Fruit fly (Drosophila melanogaster) whole organism, pupa: ENCODE results near the gene vnd.

Experiments
- CG10348 ChIP-seq: fragments of 200-800 bp; sonication (Bioruptor generic); IDR thresholded peaks from 2 replicates; pipeline ENCODE4 v1.3.6; 2022; ENCODE audit warnings: missing biosample characterization, missing genetic modification characterization
- CG12605 ChIP-seq: fragments of 200-800 bp; sonication (Bioruptor generic); IDR thresholded peaks from 2 replicates; pipeline ENCODE4 v1.3.6; 2022; ENCODE audit warnings: missing biosample characterization, missing genetic modification characterization
- CG13204 ChIP-seq: fragments of 200-800 bp; sonication (Bioruptor generic); optimal IDR thresholded peaks from 2 replicates; lab custom pipeline; 2018; ENCODE audit warnings: missing biosample characterization, mild to moderate bottlenecking, missing genetic modification characterization, moderate library complexity
- CG14655 ChIP-seq: fragments of 200-800 bp; sonication (Bioruptor generic); optimal IDR thresholded peaks from 3 replicates; lab custom pipeline; 2017; ENCODE audit warnings: mild to moderate bottlenecking, missing biosample characterization, missing genetic modification reagents, missing genetic modification characterization
- CG15710 ChIP-seq: fragments of 200-800 bp; sonication (Bioruptor generic); optimal IDR thresholded peaks from 2 replicates; lab custom pipeline; 2018; ENCODE audit warnings: missing biosample characterization, mild to moderate bottlenecking, missing genetic modification characterization, moderate library complexity
- CG17806 ChIP-seq: fragments of 200-800 bp; sonication (Bioruptor generic); optimal IDR thresholded peaks from 2 replicates; lab custom pipeline; 2018; ENCODE audit warnings: missing biosample characterization, mild to moderate bottlenecking, missing genetic modification characterization, moderate library complexity
- CG32121 ChIP-seq: fragments of 200-800 bp; sonication (Bioruptor generic); IDR thresholded peaks from 2 replicates; pipeline ENCODE4 v1.3.6; 2022; ENCODE audit warnings: missing biosample characterization, missing genetic modification characterization
- CG34367 ChIP-seq: fragments of 200-800 bp; sonication (Bioruptor generic); optimal IDR thresholded peaks from 2 replicates; lab custom pipeline; 2018; ENCODE audit warnings: missing biosample characterization, mild to moderate bottlenecking, missing genetic modification characterization
- CG4496 ChIP-seq: fragments of 200-800 bp; sonication (Bioruptor generic); IDR thresholded peaks from 3 replicates; pipeline ENCODE4 v1.3.6; 2022; ENCODE audit warnings: missing biosample characterization, missing genetic modification characterization
- CG8159 ChIP-seq: fragments of 200-800 bp; sonication (Bioruptor generic); optimal IDR thresholded peaks from 3 replicates; lab custom pipeline; 2018; ENCODE audit warnings: missing biosample characterization, mild to moderate bottlenecking, missing genetic modification characterization, moderate library complexity
- CG8301 ChIP-seq: fragments of 200-800 bp; sonication (Bioruptor generic); optimal IDR thresholded peaks from 2 replicates; lab custom pipeline; 2018; ENCODE audit warnings: missing biosample characterization, mild to moderate bottlenecking, missing genetic modification characterization
- CG9948 ChIP-seq: fragments of 200-800 bp; sonication (Bioruptor generic); optimal IDR thresholded peaks from 2 replicates; lab custom pipeline; 2018; ENCODE audit warnings: missing biosample characterization, mild to moderate bottlenecking, missing genetic modification characterization, moderate library complexity
- D1 ChIP-seq: fragments of 200-800 bp; sonication (Bioruptor generic); optimal IDR thresholded peaks from 2 replicates; lab custom pipeline; 2018; ENCODE audit warnings: missing biosample characterization, mild to moderate bottlenecking, missing genetic modification characterization, moderate library complexity
- EcR ChIP-seq: fragments of 200-800 bp; sonication (Bioruptor generic); optimal IDR thresholded peaks from 3 replicates; lab custom pipeline; 2019; ENCODE audit warnings: missing biosample characterization, missing genetic modification characterization, mild to moderate bottlenecking, moderate library complexity, missing genetic modification reagents
- Ets98B ChIP-seq: fragments of 200-800 bp; sonication (Bioruptor generic); IDR thresholded peaks from 2 replicates; pipeline ENCODE4 v1.3.6; 2022; ENCODE audit warnings: missing biosample characterization, missing genetic modification characterization
- Pif1A ChIP-seq: fragments of 200-800 bp; sonication (Bioruptor generic); optimal IDR thresholded peaks from 3 replicates; lab custom pipeline; 2016; ENCODE audit warnings: missing biosample characterization, missing genetic modification characterization
- Pif1B ChIP-seq: fragments of 200-800 bp; sonication (Bioruptor generic); optimal IDR thresholded peaks from 3 replicates; lab custom pipeline; 2016; ENCODE audit warnings: missing biosample characterization, missing genetic modification characterization
- Snoo ChIP-seq: fragments of 200-800 bp; sonication (Bioruptor generic); optimal IDR thresholded peaks from 3 replicates; lab custom pipeline; 2017; ENCODE audit warnings: missing biosample characterization, mild to moderate bottlenecking, missing genetic modification characterization, inconsistent platforms
- fd96Ca ChIP-seq: fragments of 200-800 bp; sonication (Bioruptor generic); IDR thresholded peaks from 3 replicates; pipeline ENCODE4 v1.3.6; 2022; ENCODE audit warnings: missing biosample characterization, missing genetic modification characterization
- gl ChIP-seq: fragments of 200-800 bp; sonication (Bioruptor generic); optimal IDR thresholded peaks from 2 replicates; lab custom pipeline; 2018; ENCODE audit warnings: missing biosample characterization, mild to moderate bottlenecking, missing genetic modification characterization
- rn ChIP-seq: fragments of 200-800 bp; sonication (Bioruptor generic); IDR thresholded peaks from 2 replicates; pipeline ENCODE4 v1.3.6; 2022; ENCODE audit warnings: missing biosample characterization, missing genetic modification characterization

vnd gene

dm6 chrX:592588-593288 lies 10.8 kb downstream of the vnd start:
- TF ChIP-seq CG12605 (GFP tag; lab: Robert Waterston, UW) (no peak), CG4496 (GFP tag; lab: Robert Waterston, UW) (no peak), EcR (GFP tag; lab: Kevin White, UChicago) (no peak), CG32121 (GFP tag; lab: Robert Waterston, UW) (no peak), gl (no peak), Snoo (no peak), CG17806 (no peak), CG8159 (tag; lab: Kevin White, UChicago) (no peak), Pif1B (GFP tag; lab: Kevin White, UChicago) (no peak), CG13204 (GFP tag; lab: Kevin White, UChicago) (no peak)

- no peak for TF ChIP-seq Pif1A
- no peak for TF ChIP-seq CG12605 (GFP tag; lab: Robert Waterston, UW)
- no peak for TF ChIP-seq gl
- no peak for TF ChIP-seq Pif1B (GFP tag; lab: Kevin White, UChicago)
- no peak for TF ChIP-seq rn (GFP tag; lab: Robert Waterston, UW)
- TF ChIP-seq CG15710 (tag; lab: Kevin White, UChicago): no peak
- no peak for TF ChIP-seq CG8301 (tag; lab: Kevin White, UChicago)
- no peak for TF ChIP-seq D1 (tag; lab: Kevin White, UChicago)
- TF ChIP-seq CG9948 (tag; lab: Kevin White, UChicago): no peak
- TF ChIP-seq CG8159 (tag; lab: Kevin White, UChicago): no peak
- no peak for TF ChIP-seq CG17806
- no peak for TF ChIP-seq Snoo
- no peak for TF ChIP-seq Ets98B (GFP tag; lab: Robert Waterston, UW)
- no peak for TF ChIP-seq CG34367 (tag; lab: Kevin White, UChicago)
- TF ChIP-seq CG14655 (GFP tag; lab: Kevin White, UChicago): no peak
These were observed 15.1 kb downstream of the vnd start for dm6 chrX:597057-597456.

- no peak for TF ChIP-seq CG34367 (tag; lab: Kevin White, UChicago)
- TF ChIP-seq EcR (GFP tag; lab: Kevin White, UChicago): no peak
- TF ChIP-seq CG8301 (tag; lab: Kevin White, UChicago): no peak
These were observed 16.6 kb downstream of the vnd start for dm6 chrX:598322-599057.

- no peak for TF ChIP-seq CG8159 (tag; lab: Kevin White, UChicago)
- TF ChIP-seq CG13204 (GFP tag; lab: Kevin White, UChicago): no peak
- no peak for TF ChIP-seq CG10348 (GFP tag; lab: Robert Waterston, UW)
- TF ChIP-seq CG32121 (GFP tag; lab: Robert Waterston, UW): no peak
- TF ChIP-seq CG8301 (tag; lab: Kevin White, UChicago): no peak
- no peak for TF ChIP-seq D1 (tag; lab: Kevin White, UChicago)
These were observed 17.8 kb downstream of the vnd start for dm6 chrX:599727-600126.

- no peak for TF ChIP-seq gl
- TF ChIP-seq Snoo: no peak
- no peak for TF ChIP-seq CG17806
- no peak for TF ChIP-seq Ets98B (GFP tag; lab: Robert Waterston, UW)
- no peak for TF ChIP-seq CG32121 (GFP tag; lab: Robert Waterston, UW)
- no peak for TF ChIP-seq CG10348 (GFP tag; lab: Robert Waterston, UW)
- TF ChIP-seq D1 (tag; lab: Kevin White, UChicago): no peak
- TF ChIP-seq CG12605 (GFP tag; lab: Robert Waterston, UW): no peak
- no peak for TF ChIP-seq Pif1B (GFP tag; lab: Kevin White, UChicago)
- no peak for TF ChIP-seq EcR (GFP tag; lab: Kevin White, UChicago)
- no peak for TF ChIP-seq CG8301 (tag; lab: Kevin White, UChicago)
- TF ChIP-seq CG4496 (GFP tag; lab: Robert Waterston, UW): no peak
- no peak for TF ChIP-seq Pif1A
- TF ChIP-seq CG9948 (tag; lab: Kevin White, UChicago): no peak
- no peak for TF ChIP-seq fd96Ca
- TF ChIP-seq rn (GFP tag; lab: Robert Waterston, UW): no peak
- no peak for TF ChIP-seq CG13204 (GFP tag; lab: Kevin White, UChicago)
- TF ChIP-seq CG15710 (tag; lab: Kevin White, UChicago): no peak
- TF ChIP-seq CG34367 (tag; lab: Kevin White, UChicago): no peak
- TF ChIP-seq CG8159 (tag; lab: Kevin White, UChicago): no peak
These were observed 20.1 kb downstream of the vnd start for dm6 chrX:601984-602383.

- no peak for TF ChIP-seq CG32121 (GFP tag; lab: Robert Waterston, UW)
- TF ChIP-seq CG15710 (tag; lab: Kevin White, UChicago): no peak
- no peak for TF ChIP-seq EcR (GFP tag; lab: Kevin White, UChicago)
- no peak for TF ChIP-seq CG9948 (tag; lab: Kevin White, UChicago)
- no peak for TF ChIP-seq CG14655 (GFP tag; lab: Kevin White, UChicago)
- TF ChIP-seq Ets98B (GFP tag; lab: Robert Waterston, UW): no peak
- no peak for TF ChIP-seq Pif1A
These were observed 28.1 kb downstream of the vnd start for dm6 chrX:610048-610447.
